Worm (Caenorhabditis elegans): Measurements from ENCODE around the gene R10E9.4.

R10E9.4 gene

DNA sequence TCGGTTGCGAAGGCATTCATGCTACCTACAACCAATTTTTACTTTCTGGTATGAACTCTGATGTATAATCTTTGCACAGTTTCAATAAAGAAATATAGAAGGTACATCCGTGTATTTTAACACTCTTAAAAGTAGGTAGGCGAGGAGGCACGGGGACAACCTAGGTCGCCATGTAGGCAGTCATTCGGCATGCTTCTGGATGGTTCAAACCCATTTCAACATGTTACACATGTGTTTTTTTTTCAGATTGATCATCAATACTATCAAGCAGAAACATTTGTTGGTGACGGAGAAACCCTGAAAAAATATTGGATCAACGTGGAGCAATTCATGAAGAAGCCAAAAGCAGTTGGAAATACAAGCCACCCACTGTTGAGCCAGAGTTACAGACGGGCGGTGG is 34.4 kb upstream of the R10E9.4 start:
- no peak for TF ChIP-seq ZK546.5 (tag; optimal IDR thresholded peaks at IDR 0.05)
- TF ChIP-seq alr-1 (tag; optimal IDR thresholded peaks at IDR 0.05), result no peak
- TF ChIP-seq ceh-82 (tag; optimal IDR thresholded peaks at IDR 0.05), result no peak
- TF ChIP-seq blmp-1 (tag; optimal IDR thresholded peaks at IDR 0.05; ENCODE audit: insufficient read depth), result no peak
- no peak for TF ChIP-seq lin-39 (tag; optimal IDR thresholded peaks at IDR 0.05)
- TF ChIP-seq F13H6.1 (tag; optimal IDR thresholded peaks at IDR 0.05), result no peak
- no peak for TF ChIP-seq sma-3 (GFP tag; optimal IDR thresholded peaks at IDR 0.05)
- TF ChIP-seq Y55F3AM.14 (GFP tag; optimal IDR thresholded peaks at IDR 0.05), result no peak
- TF ChIP-seq unc-55 (GFP tag; optimal IDR thresholded peaks at IDR 0.05), result no peak
- TF ChIP-seq mdl-1 (tag; optimal IDR thresholded peaks at IDR 0.05), result no peak
- TF ChIP-seq unc-62 (GFP tag; optimal IDR thresholded peaks at IDR 0.05), result no peak
- TF ChIP-seq skn-1 (tag; optimal IDR thresholded peaks at IDR 0.05), result no peak
- no peak for TF ChIP-seq nhr-21 (tag; optimal IDR thresholded peaks at IDR 0.05)
- no peak for TF ChIP-seq peb-1 (tag; optimal IDR thresholded peaks at IDR 0.05)
- TF ChIP-seq snpc-4 (tag; optimal IDR thresholded peaks at IDR 0.05), result no peak
- no peak for TF ChIP-seq nhr-23 (tag; optimal IDR thresholded peaks at IDR 0.05)
- no peak for TF ChIP-seq ztf-1 (GFP tag; conservative IDR thresholded peaks at IDR 0.05)

DNA sequence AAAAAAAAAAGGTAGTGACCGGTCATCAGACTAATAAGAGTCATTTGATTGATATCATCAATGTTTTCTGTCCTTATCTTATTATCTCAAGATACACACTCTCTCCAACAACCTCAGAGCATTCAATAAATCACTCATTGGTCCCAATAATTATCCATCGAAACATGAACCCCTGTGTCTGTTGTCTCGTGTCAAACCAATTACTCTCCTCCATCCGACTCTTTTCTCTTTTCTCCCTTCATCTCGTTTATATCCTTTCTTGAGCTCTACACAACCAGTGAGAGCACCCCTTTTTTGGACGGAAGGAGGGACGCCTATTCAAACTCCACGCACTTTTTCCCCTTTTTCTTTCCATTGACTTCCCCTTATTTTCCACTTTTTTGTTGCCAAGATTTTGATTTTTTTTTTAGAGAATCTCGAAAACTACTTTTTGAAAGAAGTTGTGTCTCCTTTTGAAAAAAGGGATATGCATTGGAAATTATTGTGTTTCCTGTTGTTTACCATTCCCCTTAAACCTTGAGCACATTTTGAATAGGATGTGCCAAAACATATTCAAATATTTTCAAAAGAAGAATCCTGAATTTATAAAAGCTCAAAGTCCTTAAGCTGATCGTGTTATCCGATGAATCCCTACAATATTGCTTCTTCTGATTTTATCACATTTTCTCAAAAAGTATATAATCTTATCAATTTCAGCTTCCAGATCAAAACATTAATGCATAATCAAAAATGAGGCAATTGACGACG is 33.0 kb upstream of the R10E9.4 start, which contains the start of gene pxd-1:
Gene pxd-1 (plus strand): TSS at position 697 of the 747 bp plus-strand sequence.
- TF ChIP-seq zag-1 (tag; optimal IDR thresholded peaks at IDR 0.05) (no peak), ztf-11 (tag; optimal IDR thresholded peaks at IDR 0.05) (no peak), snpc-4 (tag; optimal IDR thresholded peaks at IDR 0.05) (no peak), unc-39 (tag; optimal IDR thresholded peaks at IDR 0.05) (no peak), ama-1 (optimal IDR thresholded peaks at IDR 0.05) (no peak), skn-1 (tag; optimal IDR thresholded peaks at IDR 0.05) (no peak), mab-5 (tag; optimal IDR thresholded peaks at IDR 0.05) (peak; percentile 75), nhr-10 (tag; optimal IDR thresholded peaks at IDR 0.05) (no peak), nhr-21 (tag; optimal IDR thresholded peaks at IDR 0.05) (no peak), aly-2 (tag; optimal IDR thresholded peaks at IDR 0.05) (no peak), sem-4 (tag; optimal IDR thresholded peaks at IDR 0.05) (peak; percentile 65), sma-9 (GFP tag; optimal IDR thresholded peaks at IDR 0.05) (peak; percentile 64), sma-9 (tag; optimal IDR thresholded peaks at IDR 0.05) (no peak), nhr-129 (tag; optimal IDR thresholded peaks at IDR 0.05) (peak; percentile 56), alr-1 (tag; optimal IDR thresholded peaks at IDR 0.05) (no peak), gmeb-1 (tag; optimal IDR thresholded peaks at IDR 0.05) (no peak), nhr-6 (tag; optimal IDR thresholded peaks at IDR 0.05) (no peak), unc-55 (GFP tag; optimal IDR thresholded peaks at IDR 0.05) (no peak), nhr-77 (tag; optimal IDR thresholded peaks at IDR 0.05) (no peak), ztf-1 (GFP tag; conservative IDR thresholded peaks at IDR 0.05) (no peak), peb-1 (tag; optimal IDR thresholded peaks at IDR 0.05) (no peak), F13H6.1 (tag; optimal IDR thresholded peaks at IDR 0.05) (peak; percentile 29), nhr-11 (tag; optimal IDR thresholded peaks at IDR 0.05) (no peak), nhr-12 (tag; optimal IDR thresholded peaks at IDR 0.05) (no peak), crh-2 (tag; optimal IDR thresholded peaks at IDR 0.05) (peak; percentile 0), dmd-4 (tag; optimal IDR thresholded peaks at IDR 0.05) (no peak), nhr-23 (tag; optimal IDR thresholded peaks at IDR 0.05) (no peak), ceh-82 (tag; optimal IDR thresholded peaks at IDR 0.05) (no peak), ceh-16 (tag; optimal IDR thresholded peaks at IDR 0.05) (no peak), ztf-4 (tag; optimal IDR thresholded peaks at IDR 0.05) (no peak), fos-1 (tag; optimal IDR thresholded peaks at IDR 0.05) (no peak), egl-27 (tag; optimal IDR thresholded peaks at IDR 0.05) (no peak), Y55F3AM.14 (GFP tag; optimal IDR thresholded peaks at IDR 0.05) (no peak), blmp-1 (tag; optimal IDR thresholded peaks at IDR 0.05; ENCODE audit: insufficient read depth) (no peak), lin-13 (GFP tag; optimal IDR thresholded peaks at IDR 0.05) (no peak), elt-3 (tag; optimal IDR thresholded peaks at IDR 0.05) (no peak), R02D3.7 (tag; optimal IDR thresholded peaks at IDR 0.05) (no peak), unc-62 (GFP tag; optimal IDR thresholded peaks at IDR 0.05) (no peak), C34F6.9 (tag; optimal IDR thresholded peaks at IDR 0.05) (peak; percentile 49), lin-39 (tag; optimal IDR thresholded peaks at IDR 0.05) (no peak), mdl-1 (tag; optimal IDR thresholded peaks at IDR 0.05) (no peak), lsy-2 (tag; optimal IDR thresholded peaks at IDR 0.05) (peak; percentile 11 to 53), elt-1 (tag; optimal IDR thresholded peaks at IDR 0.05) (no peak)

Data from whole organism, L2 larva.